Worm (Caenorhabditis elegans) whole organism, L4/young adult: ENCODE measurements around the gene C17A2.2.

Experiments
- W03F9.2 ChIP-seq: fragments of 150-350 bp; optimal IDR thresholded peaks from 2 replicates; lab custom pipeline; 2014; ENCODE audit warnings: missing biosample characterization, missing genetic modification characterization
- dao-5 ChIP-seq: sonication (generic microtip); optimal IDR thresholded peaks from 2 replicates; lab custom pipeline; 2016; ENCODE audit warnings: missing genotype, missing genetic modification characterization, moderate library complexity, missing compliant biosample characterization

ce11 chrII:3806964-3807363 lies 39.2 kb upstream of the C17A2.2 start, which contains the start of gene F54D10.4:
- TF ChIP-seq W03F9.2 (tag; lab: Kevin White, UChicago) (no peak), dao-5 (no peak)
